Worm (Caenorhabditis elegans) whole organism, L4/young adult: ENCODE results near the gene col-155.

Source experiments
- W03F9.2 ChIP-seq: fragments of 150-350 bp; optimal IDR thresholded peaks from 2 replicates; lab custom pipeline; 2014; ENCODE audit warnings: missing biosample characterization, missing genetic modification characterization
- dao-5 ChIP-seq: sonication (generic microtip); optimal IDR thresholded peaks from 2 replicates; lab custom pipeline; 2016; ENCODE audit warnings: missing genotype, missing genetic modification characterization, moderate library complexity, missing compliant biosample characterization

DNA sequence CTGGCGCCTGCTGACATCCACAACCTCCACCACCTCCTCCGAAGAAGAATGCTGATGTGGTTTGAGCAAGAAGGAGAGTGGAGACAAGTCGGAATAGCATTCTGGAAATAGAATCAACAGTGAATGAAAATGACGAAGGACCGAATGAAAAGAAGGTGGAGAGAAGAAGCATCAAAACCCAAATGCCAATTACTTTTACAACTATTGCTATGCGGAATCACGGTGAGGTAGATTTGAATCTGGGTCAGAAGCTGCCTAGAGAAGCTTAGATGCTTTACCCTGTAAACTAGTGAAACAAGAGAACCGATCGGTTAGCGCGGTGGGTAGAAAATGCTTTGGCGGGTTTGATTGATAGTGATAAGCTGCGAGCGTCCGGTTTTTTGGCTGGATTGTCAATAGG, 42.8 kb downstream of the col-155 start, which contains the start of gene grl-7:
- TF ChIP-seq dao-5 (tag; lab: Kevin White, UChicago) (no peak), W03F9.2 (tag; lab: Kevin White, UChicago) (no peak)
